Worm (Caenorhabditis elegans): Measurements from ENCODE around the gene H11E01.2.

The H11E01.2 gene

ce11 chrX:1599294-1599693, 21.6 kb upstream of the H11E01.2 start:
- TF ChIP-seq zfh-2 (GFP tag; conservative IDR thresholded peaks at IDR 0.05) (0 out of 2 replicates have a peak, but pooled peaks have one; percentile 11), F39B2.1 (GFP tag; IDR thresholded peaks at IDR 0.05) (no peak)

- TF ChIP-seq cebp-1 (GFP tag; IDR thresholded peaks at IDR 0.05) (no peak), cebp-1 (tag; optimal IDR thresholded peaks at IDR 0.05) (no peak), ZK185.1 (tag; optimal IDR thresholded peaks at IDR 0.05; ENCODE audit: poor library complexity, severe bottlenecking) (no peak), ceh-40 (GFP tag; IDR thresholded peaks at IDR 0.05) (no peak), attf-5 (GFP tag; optimal IDR thresholded peaks at IDR 0.05) (no peak), ceh-100 (GFP tag; IDR thresholded peaks at IDR 0.05) (no peak), nfya-2 (GFP tag; IDR thresholded peaks at IDR 0.05) (no peak), F55B11.4 (tag; optimal IDR thresholded peaks at IDR 0.05; ENCODE audit: borderline replicate concordance, insufficient read depth) (no peak), D2030.7 (GFP tag; IDR thresholded peaks at IDR 0.05) (no peak), K11D2.4 (GFP tag; IDR thresholded peaks at IDR 0.05) (no peak), egl-44 (GFP tag; IDR thresholded peaks at IDR 0.05) (no peak), unc-62 (GFP tag; optimal IDR thresholded peaks at IDR 0.05) (no peak)
Observed at ce11 chrX:1601563-1601962, 19.3 kb upstream of the H11E01.2 start.

- TF ChIP-seq tlf-1 (GFP tag; optimal IDR thresholded peaks at IDR 0.05) (no peak), hmg-1.2 (GFP tag; IDR thresholded peaks at IDR 0.05) (no peak), cebp-1 (GFP tag; IDR thresholded peaks at IDR 0.05) (no peak), cebp-1 (tag; optimal IDR thresholded peaks at IDR 0.05) (no peak), F37B4.10 (GFP tag; IDR thresholded peaks at IDR 0.05) (0 out of 2 replicates have a peak, but pooled peaks have one; percentile 21), madf-8 (GFP tag; conservative IDR thresholded peaks at IDR 0.05) (no peak), atf-7 (tag; optimal IDR thresholded peaks at IDR 0.05) (no peak), somi-1 (GFP tag; optimal IDR thresholded peaks at IDR 0.05) (no peak), lag-1 (GFP tag; IDR thresholded peaks at IDR 0.05) (0 out of 2 replicates have a peak, but pooled peaks have one; percentile 65)
Observed at ce11 chrX:1602548-1602947, 18.3 kb upstream of the H11E01.2 start.

- TF ChIP-seq egrh-3 (GFP tag; IDR thresholded peaks at IDR 0.05), result peak; percentile 86
- TF ChIP-seq F10E7.11 (tag; optimal IDR thresholded peaks at IDR 0.05), result no peak
- no peak for TF ChIP-seq F23B12.7 (tag; optimal IDR thresholded peaks at IDR 0.05; ENCODE audit: insufficient read depth)
- no peak for TF ChIP-seq cebp-1 (GFP tag; IDR thresholded peaks at IDR 0.05)
- no peak for TF ChIP-seq cebp-1 (tag; optimal IDR thresholded peaks at IDR 0.05)
- 0 out of 2 replicates have a peak, but pooled peaks have one; percentile 21 for TF ChIP-seq mcd-1 (GFP tag; IDR thresholded peaks at IDR 0.05)
Observed at ce11 chrX:1603027-1603426, 17.8 kb upstream of the H11E01.2 start.

- TF ChIP-seq F57A8.1 (GFP tag; optimal IDR thresholded peaks at IDR 0.05) (no peak), F33H1.4 (GFP tag; IDR thresholded peaks at IDR 0.05) (no peak), attf-3 (GFP tag; conservative IDR thresholded peaks at IDR 0.05) (no peak), F10E7.11 (tag; optimal IDR thresholded peaks at IDR 0.05) (no peak), K12H6.12 (tag; optimal IDR thresholded peaks at IDR 0.05) (no peak), nhr-80 (tag; optimal IDR thresholded peaks at IDR 0.05) (peak; percentile 64)
Observed at ce11 chrX:1603709-1604108, 17.1 kb upstream of the H11E01.2 start.

- TF ChIP-seq rec-8 (tag; optimal IDR thresholded peaks at IDR 0.05) (no peak), lsl-1 (GFP tag; optimal IDR thresholded peaks at IDR 0.05) (no peak), ztf-3 (GFP tag; optimal IDR thresholded peaks at IDR 0.05) (no peak), C06A6.2 (GFP tag; conservative IDR thresholded peaks at IDR 0.05) (no peak), him-1 (tag; optimal IDR thresholded peaks at IDR 0.05) (no peak), hrde-1 (tag; optimal IDR thresholded peaks at IDR 0.05; ENCODE audit: borderline replicate concordance) (no peak), cebp-2 (GFP tag; IDR thresholded peaks at IDR 0.05) (no peak), F57C9.4 (tag; optimal IDR thresholded peaks at IDR 0.05) (no peak), sdz-38 (tag; optimal IDR thresholded peaks at IDR 0.05) (no peak), nhr-80 (tag; optimal IDR thresholded peaks at IDR 0.05) (no peak), B0336.3 (GFP tag; IDR thresholded peaks at IDR 0.05) (no peak), F22D6.2 (tag; optimal IDR thresholded peaks at IDR 0.05) (no peak)
Observed at ce11 chrX:1604606-1605005, 16.3 kb upstream of the H11E01.2 start, which contains the start of gene H11E01.3. TSS of gene H11E01.3 (plus strand) at chrX:1604906.

Measured in whole organism, young adult.